Worm (Caenorhabditis elegans) whole organism, early embryonic: ENCODE results near the gene W08E12.6.

Experiments used
- B0310.2 ChIP-seq: sonication (generic microtip); optimal IDR thresholded peaks from 2 replicates; lab custom pipeline; 2016; ENCODE audit warnings: mild to moderate bottlenecking, missing genetic modification characterization, missing compliant biosample characterization
- F13C5.2 ChIP-seq: sonication (generic microtip); optimal IDR thresholded peaks from 2 replicates; lab custom pipeline; 2017; ENCODE audit warnings: mild to moderate bottlenecking, missing genetic modification characterization, inconsistent platforms, missing compliant biosample characterization
- aly-1 ChIP-seq: sonication (generic microtip); optimal IDR thresholded peaks from 2 replicates; lab custom pipeline; 2016; ENCODE audit warnings: missing genetic modification characterization, missing compliant biosample characterization
- ama-1 ChIP-seq: fragments of 150-350 bp; optimal IDR thresholded peaks from 2 replicates; lab custom pipeline; 2014
- ceh-13 ChIP-seq: fragments of 200-800 bp; sonication (Bioruptor generic); optimal IDR thresholded peaks from 2 replicates; lab custom pipeline; 2018; ENCODE audit warnings: mild to moderate bottlenecking, missing genetic modification characterization, missing compliant biosample characterization
- ceh-36 ChIP-seq: sonication (generic microtip); optimal IDR thresholded peaks from 2 replicates; lab custom pipeline; 2016; ENCODE audit warnings: missing genetic modification characterization, inconsistent platforms, missing compliant biosample characterization
- ets-7 ChIP-seq: sonication (generic microtip); optimal IDR thresholded peaks from 2 replicates; lab custom pipeline; 2016; ENCODE audit warnings: missing genotype, missing genetic modification characterization, missing compliant biosample characterization
- flt-1 ChIP-seq: fragments of 200-800 bp; sonication (Bioruptor generic); IDR thresholded peaks from 2 replicates; pipeline ENCODE4 v1.3.6; 2022; ENCODE audit warnings: missing genetic modification characterization, missing compliant biosample characterization
- hmbx-1 ChIP-seq: sonication (generic microtip); optimal IDR thresholded peaks from 2 replicates; lab custom pipeline; 2016; ENCODE audit warnings: mild to moderate bottlenecking, missing genetic modification characterization, missing compliant biosample characterization
- hmg-4 ChIP-seq: fragments of 200-800 bp; sonication (Bioruptor generic); optimal IDR thresholded peaks from 2 replicates; lab custom pipeline; 2018; ENCODE audit warnings: mild to moderate bottlenecking, missing genetic modification characterization, missing compliant biosample characterization
- hnd-1 ChIP-seq: sonication (generic microtip); optimal IDR thresholded peaks from 2 replicates; lab custom pipeline; 2016; ENCODE audit warnings: missing genetic modification characterization, missing compliant biosample characterization
- pes-1 ChIP-seq: fragments of 200-800 bp; sonication (Bioruptor generic); IDR thresholded peaks from 2 replicates; pipeline ENCODE4 v1.3.6; 2022; ENCODE audit warnings: missing genetic modification reagents, missing genetic modification characterization, missing compliant biosample characterization
- scrt-1 ChIP-seq: fragments of 200-800 bp; sonication (Bioruptor generic); IDR thresholded peaks from 2 replicates; pipeline ENCODE4 v1.3.6; 2022; ENCODE audit warnings: missing genetic modification characterization, missing compliant biosample characterization
- sea-1 ChIP-seq: fragments of 200-800 bp; sonication (Bioruptor generic); conservative IDR thresholded peaks from 2 replicates; pipeline ENCODE4 v1.3.6; 2022; ENCODE audit warnings: missing genetic modification characterization, missing compliant biosample characterization
- tbx-11 ChIP-seq: fragments of 200-800 bp; sonication (Bioruptor generic); IDR thresholded peaks from 2 replicates; pipeline ENCODE4 v1.3.6; 2022; ENCODE audit warnings: missing genetic modification characterization, missing compliant biosample characterization
- tbx-37 ChIP-seq: fragments of 200-800 bp; sonication (Bioruptor generic); conservative IDR thresholded peaks from 2 replicates; pipeline ENCODE4 v1.3.6; 2022; ENCODE audit warnings: missing genetic modification reagents, missing genetic modification characterization, missing compliant biosample characterization
- tra-4 ChIP-seq: sonication (generic microtip); optimal IDR thresholded peaks from 2 replicates; lab custom pipeline; 2017; ENCODE audit warnings: missing genetic modification characterization, missing compliant biosample characterization

Gene W08E12.6

ce11 chrIV:3298300-3298699, at the start of gene W08E12.6:
TSS of gene W08E12.6 (plus strand) at chrIV:3298600.
- TF ChIP-seq scrt-1 (GFP tag; lab: Robert Waterston, UW) (no peak), hmbx-1 (tag; lab: Kevin White, UChicago) (no peak), hmg-4 (GFP tag; lab: Kevin White, UChicago) (no peak), sea-1 (GFP tag; lab: Robert Waterston, UW) (no peak), tra-4 (no peak), ceh-13 (GFP tag; lab: Kevin White, UChicago) (no peak), ama-1 (lab: Kevin White, UChicago) (no peak), B0310.2 (no peak), tbx-37 (GFP tag; lab: Robert Waterston, UW) (no peak), pes-1 (GFP tag; lab: Robert Waterston, UW) (no peak), ets-7 (tag; lab: Kevin White, UChicago) (no peak)

DNA sequence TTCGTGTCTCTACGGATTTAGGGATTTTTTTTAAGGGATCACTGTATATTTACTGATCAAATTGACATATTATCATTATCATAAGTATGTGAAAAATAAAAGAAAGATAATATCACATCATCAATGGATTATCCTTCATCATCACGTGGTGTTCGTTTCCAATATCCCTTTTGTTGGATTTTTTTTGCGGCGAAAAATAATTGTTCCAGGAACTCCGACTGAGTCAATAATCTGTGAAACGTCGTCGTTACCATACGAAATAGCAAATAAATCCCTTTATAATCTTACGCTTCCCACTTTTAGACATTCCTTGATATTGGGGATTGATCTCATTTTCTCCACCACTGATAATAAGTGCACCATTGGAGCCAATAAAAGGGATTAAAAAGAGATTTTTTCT, 48.4 kb upstream of the W08E12.6 start:
- TF ChIP-seq ets-7 (tag; lab: Kevin White, UChicago) (no peak), ceh-13 (GFP tag; lab: Kevin White, UChicago) (no peak), hnd-1 (no peak), hmg-4 (GFP tag; lab: Kevin White, UChicago) (no peak), tbx-37 (GFP tag; lab: Robert Waterston, UW) (no peak), aly-1 (no peak), scrt-1 (GFP tag; lab: Robert Waterston, UW) (no peak), tbx-11 (no peak), ceh-36 (tag; lab: Kevin White, UChicago) (no peak), B0310.2 (no peak), pes-1 (GFP tag; lab: Robert Waterston, UW) (no peak), F13C5.2 (no peak), ama-1 (lab: Kevin White, UChicago) (no peak), sea-1 (GFP tag; lab: Robert Waterston, UW) (no peak), hmbx-1 (tag; lab: Kevin White, UChicago) (no peak)

- TF ChIP-seq ets-7 (tag; lab: Kevin White, UChicago) (no peak), aly-1 (no peak)
Measured at ce11 chrIV:3251551-3251950, 46.8 kb upstream of the W08E12.6 start.

ce11 chrIV:3252047-3252446, 46.4 kb upstream of the W08E12.6 start:
- TF ChIP-seq B0310.2: no peak

ce11 chrIV:3254443-3254842, 44.0 kb upstream of the W08E12.6 start, which contains the start of gene dmd-9:
TSS of gene dmd-9 (minus strand) at chrIV:3254543.
- no peak for TF ChIP-seq hmg-4 (GFP tag; lab: Kevin White, UChicago)
- TF ChIP-seq tra-4: no peak
- TF ChIP-seq hnd-1: no peak
- no peak for TF ChIP-seq tbx-37 (GFP tag; lab: Robert Waterston, UW)
- TF ChIP-seq ceh-13 (GFP tag; lab: Kevin White, UChicago): no peak
- TF ChIP-seq ceh-36 (tag; lab: Kevin White, UChicago): no peak
- TF ChIP-seq flt-1 (GFP tag; lab: Robert Waterston, UW): no peak
- no peak for TF ChIP-seq ama-1 (lab: Kevin White, UChicago)
- TF ChIP-seq B0310.2: no peak

- no peak for TF ChIP-seq flt-1 (GFP tag; lab: Robert Waterston, UW)
- no peak for TF ChIP-seq pes-1 (GFP tag; lab: Robert Waterston, UW)
- TF ChIP-seq B0310.2: no peak
- TF ChIP-seq hmbx-1 (tag; lab: Kevin White, UChicago): no peak
- no peak for TF ChIP-seq ets-7 (tag; lab: Kevin White, UChicago)
- no peak for TF ChIP-seq tra-4
- TF ChIP-seq tbx-11: no peak
- no peak for TF ChIP-seq ceh-13 (GFP tag; lab: Kevin White, UChicago)
- TF ChIP-seq F13C5.2: no peak
- TF ChIP-seq hnd-1: no peak
- no peak for TF ChIP-seq tbx-37 (GFP tag; lab: Robert Waterston, UW)
- no peak for TF ChIP-seq hmg-4 (GFP tag; lab: Kevin White, UChicago)
- TF ChIP-seq scrt-1 (GFP tag; lab: Robert Waterston, UW): no peak
- TF ChIP-seq ceh-36 (tag; lab: Kevin White, UChicago): no peak
- no peak for TF ChIP-seq sea-1 (GFP tag; lab: Robert Waterston, UW)
- TF ChIP-seq aly-1: no peak
- no peak for TF ChIP-seq ama-1 (lab: Kevin White, UChicago)
Measured at ce11 chrIV:3256866-3257265, 41.5 kb upstream of the W08E12.6 start.

- TF ChIP-seq pes-1 (GFP tag; lab: Robert Waterston, UW) (no peak), tbx-11 (no peak), ama-1 (lab: Kevin White, UChicago) (no peak), aly-1 (no peak), F13C5.2 (no peak), ceh-36 (tag; lab: Kevin White, UChicago) (no peak), ets-7 (tag; lab: Kevin White, UChicago) (no peak), flt-1 (GFP tag; lab: Robert Waterston, UW) (no peak), B0310.2 (no peak), ceh-13 (GFP tag; lab: Kevin White, UChicago) (no peak), hnd-1 (no peak), hmbx-1 (tag; lab: Kevin White, UChicago) (no peak), sea-1 (GFP tag; lab: Robert Waterston, UW) (no peak), hmg-4 (GFP tag; lab: Kevin White, UChicago) (no peak), tra-4 (no peak)
Measured at ce11 chrIV:3258528-3258927, 39.9 kb upstream of the W08E12.6 start, which contains the start of gene T26C12.1. TSS of gene T26C12.1 (plus strand) at chrIV:3258910.

- TF ChIP-seq pes-1 (GFP tag; lab: Robert Waterston, UW) (no peak), ceh-36 (tag; lab: Kevin White, UChicago) (no peak), B0310.2 (no peak), ets-7 (tag; lab: Kevin White, UChicago) (no peak), hnd-1 (no peak)
Measured at ce11 chrIV:3260216-3260615, 38.2 kb upstream of the W08E12.6 start.
